Worm (Caenorhabditis elegans) whole organism, late embryonic: ENCODE results near the gene Y45F10D.2.

Experiments used
- T23F11.4 ChIP-seq: fragments of 200-800 bp; sonication (Bioruptor generic); optimal IDR thresholded peaks from 2 replicates; lab custom pipeline; 2018; ENCODE audit warnings: mild to moderate bottlenecking, missing genetic modification characterization, missing compliant biosample characterization
- ama-1 ChIP-seq: fragments of 150-350 bp; optimal IDR thresholded peaks from 2 replicates; lab custom pipeline; 2014
- dmd-4 ChIP-seq: sonication (generic microtip); optimal IDR thresholded peaks from 2 replicates; lab custom pipeline; 2016; ENCODE audit warnings: borderline replicate concordance, missing genetic modification characterization, missing compliant biosample characterization
- ets-4 ChIP-seq: sonication (generic microtip); optimal IDR thresholded peaks from 2 replicates; lab custom pipeline; 2016; ENCODE audit warnings: missing genetic modification characterization, missing compliant biosample characterization
- fax-1 ChIP-seq: sonication (generic microtip); optimal IDR thresholded peaks from 2 replicates; lab custom pipeline; 2016; ENCODE audit warnings: missing genotype, missing genetic modification characterization, missing compliant biosample characterization
- hlh-30 ChIP-seq: sonication (generic microtip); optimal IDR thresholded peaks from 2 replicates; lab custom pipeline; 2017; ENCODE audit warnings: antibody characterized with exemption, missing genetic modification characterization, missing compliant biosample characterization; ENCODE audit not compliant: insufficient read depth
- hlh-8 ChIP-seq: sonication (generic microtip); optimal IDR thresholded peaks from 2 replicates; lab custom pipeline; 2016; ENCODE audit warnings: missing genotype, missing genetic modification characterization, missing compliant biosample characterization
- lin-11 ChIP-seq: fragments of 200-800 bp; sonication (Bioruptor generic); optimal IDR thresholded peaks from 2 replicates; lab custom pipeline; 2018; ENCODE audit warnings: mild to moderate bottlenecking, missing genetic modification characterization, missing compliant biosample characterization
- nhr-11 ChIP-seq: fragments of 150-350 bp; optimal IDR thresholded peaks from 2 replicates; lab custom pipeline; 2014; ENCODE audit warnings: missing biosample characterization, missing genetic modification characterization
- syd-9 ChIP-seq: sonication (generic microtip); optimal IDR thresholded peaks from 2 replicates; lab custom pipeline; 2016; ENCODE audit warnings: mild to moderate bottlenecking, missing genetic modification characterization, moderate library complexity, missing compliant biosample characterization
- tbx-2 ChIP-seq: sonication (generic microtip); optimal IDR thresholded peaks from 2 replicates; lab custom pipeline; 2016; ENCODE audit warnings: missing genetic modification characterization, missing compliant biosample characterization
- unc-3 ChIP-seq, 2 experiments: fragments of 200-800 bp in 1 of 2; sonication (Bioruptor generic) in 1 of 2; sonication (generic microtip) in 1 of 2; conservative IDR thresholded peaks in 1 of 2; optimal IDR thresholded peaks in 1 of 2; 2 replicates each; pipeline versions ENCODE4 v1.3.6 to Lab custom; 2016 to 2022; ENCODE audit warnings: missing compliant biosample characterization in 2 of 2, missing genetic modification characterization in 2 of 2, missing genetic modification reagents in 1 of 2
- unc-55 ChIP-seq: sonication (generic microtip); optimal IDR thresholded peaks from 2 replicates; lab custom pipeline; 2017; ENCODE audit warnings: missing biosample characterization, missing genetic modification reagents, missing genetic modification characterization
- unc-86 ChIP-seq: sonication (generic microtip); optimal IDR thresholded peaks from 2 replicates; lab custom pipeline; 2016; ENCODE audit warnings: missing genetic modification characterization, missing compliant biosample characterization

DNA sequence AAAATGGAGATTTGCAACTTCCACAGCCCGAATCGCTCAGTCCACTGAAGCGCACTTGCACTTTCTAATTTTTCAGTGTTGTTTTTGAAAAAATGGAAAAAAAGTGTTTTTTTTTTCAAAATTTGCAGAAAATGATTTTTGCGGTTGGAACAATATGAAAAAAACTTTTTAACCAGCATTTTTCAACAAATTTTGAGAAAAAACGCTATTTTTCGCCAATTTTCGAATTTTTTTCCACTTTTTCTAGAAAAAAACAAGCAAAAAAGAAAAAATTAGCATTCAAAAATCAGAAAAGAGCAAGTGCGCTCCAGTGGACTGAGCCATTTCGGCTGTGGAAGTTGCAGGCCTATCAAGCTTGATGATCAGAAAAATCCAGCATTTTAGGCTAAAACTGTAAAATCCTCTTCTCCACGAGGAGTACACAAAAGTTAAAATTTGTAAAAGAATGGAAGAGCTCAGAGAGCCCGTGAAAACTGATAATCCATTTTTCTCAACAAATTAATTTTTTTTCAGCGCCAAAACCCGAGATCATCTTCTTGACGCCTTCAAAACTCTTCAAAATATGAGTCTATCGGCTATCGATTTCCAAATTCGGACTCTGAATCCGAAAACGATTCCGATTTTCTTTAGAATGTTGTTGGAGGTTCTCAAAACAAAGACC lies 20.9 kb upstream of the Y45F10D.2 start:
- no peak for TF ChIP-seq unc-3 (GFP tag; conservative IDR thresholded peaks at IDR 0.05; lab: Robert Waterston, UW)
- no peak for TF ChIP-seq unc-3 (tag; optimal IDR thresholded peaks at IDR 0.05; lab: Kevin White, UChicago)
- no peak for TF ChIP-seq ama-1 (lab: Kevin White, UChicago)
- no peak for TF ChIP-seq lin-11
- TF ChIP-seq syd-9 (tag; lab: Kevin White, UChicago): no peak
- TF ChIP-seq nhr-11 (tag; lab: Kevin White, UChicago): no peak
- TF ChIP-seq hlh-8 (tag; lab: Kevin White, UChicago): no peak
- no peak for TF ChIP-seq T23F11.4 (GFP tag; lab: Kevin White, UChicago)
- no peak for TF ChIP-seq unc-55 (GFP tag; lab: Kevin White, UChicago)
- no peak for TF ChIP-seq hlh-30
- TF ChIP-seq tbx-2: no peak
- TF ChIP-seq ets-4 (tag; lab: Kevin White, UChicago): no peak
- TF ChIP-seq fax-1: no peak
- no peak for TF ChIP-seq dmd-4 (tag; lab: Kevin White, UChicago)
- TF ChIP-seq unc-86 (tag; lab: Kevin White, UChicago): no peak
